Worm (Caenorhabditis elegans) whole organism, young adult: ENCODE measurements around the gene srt-43.

ENCODE experiments used
- B0035.1 ChIP-seq: sonication (generic microtip); optimal IDR thresholded peaks from 2 replicates; lab custom pipeline; 2016; ENCODE audit warnings: missing genetic modification characterization, mild to moderate bottlenecking, missing compliant biosample characterization, missing genotype, missing genetic modification reagents
- B0336.3 ChIP-seq: fragments of 200-800 bp; sonication (Bioruptor generic); IDR thresholded peaks from 2 replicates; pipeline ENCODE4 v1.3.6; 2022; ENCODE audit warnings: missing genetic modification characterization, missing compliant biosample characterization
- D2030.7 ChIP-seq: fragments of 200-800 bp; sonication (Bioruptor generic); IDR thresholded peaks from 2 replicates; pipeline ENCODE4 v1.3.6; 2022; ENCODE audit warnings: missing genetic modification reagents, missing genetic modification characterization, missing compliant biosample characterization
- F22D6.2 ChIP-seq: sonication (generic microtip); optimal IDR thresholded peaks from 2 replicates; lab custom pipeline; 2016; ENCODE audit warnings: mild to moderate bottlenecking, missing genetic modification characterization, missing compliant biosample characterization
- F23B12.7 ChIP-seq: sonication (generic microtip); optimal IDR thresholded peaks from 2 replicates; lab custom pipeline; 2017; ENCODE audit warnings: missing genetic modification characterization, mild to moderate bottlenecking, missing compliant biosample characterization, antibody characterized with exemption, moderate library complexity; ENCODE audit not compliant: insufficient read depth
- F33H1.4 ChIP-seq: fragments of 200-800 bp; sonication (Bioruptor generic); IDR thresholded peaks from 2 replicates; pipeline ENCODE4 v1.3.6; 2022; ENCODE audit warnings: missing genetic modification reagents, missing genetic modification characterization, missing compliant biosample characterization
- F39B2.1 ChIP-seq: fragments of 200-800 bp; sonication (Bioruptor generic); IDR thresholded peaks from 2 replicates; pipeline ENCODE4 v1.3.6; 2022; ENCODE audit warnings: missing genetic modification reagents, missing genetic modification characterization, missing compliant biosample characterization
- F55B11.4 ChIP-seq: sonication (generic microtip); optimal IDR thresholded peaks from 2 replicates; lab custom pipeline; 2016; ENCODE audit warnings: missing compliant biosample characterization, missing genetic modification characterization, borderline replicate concordance; ENCODE audit not compliant: insufficient read depth
- F57C9.4 ChIP-seq: sonication (generic microtip); optimal IDR thresholded peaks from 2 replicates; lab custom pipeline; 2017; ENCODE audit warnings: mild to moderate bottlenecking, missing genetic modification characterization, missing compliant biosample characterization
- K12H6.12 ChIP-seq: fragments of 200-800 bp; sonication (Bioruptor generic); optimal IDR thresholded peaks from 2 replicates; lab custom pipeline; 2018; ENCODE audit warnings: mild to moderate bottlenecking, missing genetic modification characterization, missing compliant biosample characterization
- Y53F4B.3 ChIP-seq: fragments of 200-800 bp; sonication (Bioruptor generic); IDR thresholded peaks from 2 replicates; pipeline ENCODE4 v1.3.6; 2022; ENCODE audit warnings: missing genetic modification reagents, missing genetic modification characterization, missing compliant biosample characterization
- ama-1 ChIP-seq, 3 experiments: fragments of 150-350 bp in 1 of 3; sonication (generic microtip) in 2 of 3; optimal IDR thresholded peaks; 2 replicates each; lab custom pipeline; 2014 to 2018; ENCODE audit warnings: missing biosample characterization in 2 of 3, missing genetic modification characterization in 2 of 3, missing genetic modification reagents in 2 of 3
- attf-3 ChIP-seq: fragments of 200-800 bp; sonication (Bioruptor generic); conservative IDR thresholded peaks from 2 replicates; pipeline ENCODE4 v1.3.6; 2022; ENCODE audit warnings: missing genetic modification reagents, missing genetic modification characterization, missing compliant biosample characterization
- bed-1 ChIP-seq: fragments of 200-800 bp; sonication (Bioruptor generic); IDR thresholded peaks from 2 replicates; pipeline ENCODE4 v1.3.6; 2022; ENCODE audit warnings: missing genetic modification reagents, missing genetic modification characterization, missing compliant biosample characterization
- ceh-79 ChIP-seq: sonication (generic microtip); optimal IDR thresholded peaks from 2 replicates; lab custom pipeline; 2017; ENCODE audit warnings: mild to moderate bottlenecking, missing genetic modification characterization, missing compliant biosample characterization
- ceh-91 ChIP-seq: fragments of 200-800 bp; sonication (Bioruptor generic); IDR thresholded peaks from 2 replicates; pipeline ENCODE4 v1.3.6; 2022; ENCODE audit warnings: missing genetic modification reagents, missing genetic modification characterization, missing compliant biosample characterization
- dox-1 ChIP-seq: fragments of 200-800 bp; sonication (Bioruptor generic); IDR thresholded peaks from 2 replicates; pipeline ENCODE4 v1.3.6; 2022; ENCODE audit warnings: missing genetic modification reagents, missing genetic modification characterization, missing compliant biosample characterization
- dpff-1 ChIP-seq: sonication (generic microtip); optimal IDR thresholded peaks from 2 replicates; lab custom pipeline; 2017; ENCODE audit warnings: mild to moderate bottlenecking, missing genetic modification characterization, missing compliant biosample characterization
- dpl-1 ChIP-seq: fragments of 150-350 bp; optimal IDR thresholded peaks from 2 replicates; lab custom pipeline; 2014; ENCODE audit warnings: missing biosample characterization, missing genetic modification reagents, missing genetic modification characterization
- efl-1 ChIP-seq: fragments of 150-350 bp; optimal IDR thresholded peaks from 2 replicates; lab custom pipeline; 2014; ENCODE audit warnings: missing biosample characterization, missing genetic modification reagents, missing genetic modification characterization
- egl-18 ChIP-seq: fragments of 200-800 bp; sonication (Bioruptor generic); IDR thresholded peaks from 2 replicates; pipeline ENCODE4 v1.3.6; 2022; ENCODE audit warnings: missing genetic modification reagents, missing genetic modification characterization, missing compliant biosample characterization
- gei-17 ChIP-seq: fragments of 200-800 bp; sonication (Bioruptor generic); optimal IDR thresholded peaks from 2 replicates; lab custom pipeline; 2018; ENCODE audit warnings: mild to moderate bottlenecking, missing genetic modification characterization, missing compliant biosample characterization
- him-1 ChIP-seq: sonication (generic microtip); optimal IDR thresholded peaks from 2 replicates; lab custom pipeline; 2016; ENCODE audit warnings: missing genotype, missing genetic modification reagents, missing genetic modification characterization, missing compliant biosample characterization
- hlh-12 ChIP-seq: sonication (generic microtip); optimal IDR thresholded peaks from 2 replicates; lab custom pipeline; 2016; ENCODE audit warnings: missing genetic modification characterization, missing compliant biosample characterization
- lin-54 ChIP-seq: fragments of 200-800 bp; sonication (Bioruptor generic); optimal IDR thresholded peaks from 2 replicates; lab custom pipeline; 2018; ENCODE audit warnings: mild to moderate bottlenecking, missing genetic modification characterization, missing compliant biosample characterization
- lsl-1 ChIP-seq: fragments of 200-800 bp; sonication (Bioruptor generic); optimal IDR thresholded peaks from 2 replicates; lab custom pipeline; 2018; ENCODE audit warnings: mild to moderate bottlenecking, missing genetic modification characterization, moderate library complexity, missing compliant biosample characterization
- madf-3 ChIP-seq: fragments of 200-800 bp; sonication (Bioruptor generic); IDR thresholded peaks from 2 replicates; pipeline ENCODE4 v1.3.6; 2022; ENCODE audit warnings: missing genetic modification reagents, missing genetic modification characterization, missing compliant biosample characterization
- madf-8 ChIP-seq: fragments of 200-800 bp; sonication (Bioruptor generic); conservative IDR thresholded peaks from 2 replicates; pipeline ENCODE4 v1.3.6; 2022; ENCODE audit warnings: missing genetic modification reagents, missing genetic modification characterization, missing compliant biosample characterization
- mes-4 ChIP-seq: sonication (generic microtip); optimal IDR thresholded peaks from 2 replicates; lab custom pipeline; 2016; ENCODE audit warnings: missing genotype, missing genetic modification characterization, missing compliant biosample characterization
- mxl-1 ChIP-seq: sonication (generic microtip); optimal IDR thresholded peaks from 2 replicates; lab custom pipeline; 2016; ENCODE audit warnings: missing genetic modification characterization, missing compliant biosample characterization
- nfya-1 ChIP-seq: sonication (generic microtip); optimal IDR thresholded peaks from 2 replicates; lab custom pipeline; 2017; ENCODE audit warnings: antibody characterized with exemption, missing compliant biosample characterization, missing genetic modification characterization, borderline replicate concordance; ENCODE audit not compliant: insufficient read depth
- pbrm-1 ChIP-seq: fragments of 200-800 bp; sonication (Bioruptor generic); IDR thresholded peaks from 2 replicates; pipeline ENCODE4 v1.3.6; 2022; ENCODE audit warnings: missing genetic modification reagents, missing genetic modification characterization, missing compliant biosample characterization
- pha-4 ChIP-seq: fragments of 150-350 bp; sonication (generic microtip); optimal IDR thresholded peaks from 2 replicates; lab custom pipeline; 2014; ENCODE audit warnings: missing biosample characterization, missing genetic modification reagents, missing genetic modification characterization
- repo-1 ChIP-seq: sonication (generic microtip); optimal IDR thresholded peaks from 2 replicates; lab custom pipeline; 2017; ENCODE audit warnings: mild to moderate bottlenecking, missing genetic modification characterization, missing compliant biosample characterization
- sea-2 ChIP-seq: fragments of 200-800 bp; sonication (Bioruptor generic); IDR thresholded peaks from 2 replicates; pipeline ENCODE4 v1.3.6; 2022; ENCODE audit warnings: missing genetic modification characterization, missing compliant biosample characterization
- snpc-1.1 ChIP-seq: sonication (generic microtip); optimal IDR thresholded peaks from 2 replicates; lab custom pipeline; 2017; ENCODE audit warnings: missing genetic modification characterization, mild to moderate bottlenecking, missing compliant biosample characterization, antibody characterized with exemption, moderate library complexity, missing genotype, missing genetic modification reagents; ENCODE audit not compliant: insufficient read depth
- snpc-3.4 ChIP-seq: sonication (generic microtip); optimal IDR thresholded peaks from 2 replicates; lab custom pipeline; 2017; ENCODE audit warnings: missing genetic modification characterization, mild to moderate bottlenecking, missing compliant biosample characterization, antibody characterized with exemption, moderate library complexity, missing genotype, missing genetic modification reagents
- snpc-4 ChIP-seq, 5 experiments: fragments of 150-350 bp in 1 of 5; sonication (generic microtip) in 4 of 5; optimal IDR thresholded peaks; 2 replicates each; lab custom pipeline; 2014 to 2018; ENCODE audit warnings: missing genetic modification characterization in 5 of 5, missing biosample characterization in 3 of 5, antibody characterized with exemption in 2 of 5, mild to moderate bottlenecking in 2 of 5, missing compliant biosample characterization in 2 of 5, missing genotype in 2 of 5, moderate library complexity in 2 of 5, missing genetic modification reagents in 1 of 5
- tbp1 ChIP-seq: fragments of 200-800 bp; sonication (Bioruptor generic); optimal IDR thresholded peaks from 2 replicates; lab custom pipeline; 2018; ENCODE audit warnings: mild to moderate bottlenecking, missing genetic modification characterization, missing compliant biosample characterization
- tlf-1 ChIP-seq: fragments of 200-800 bp; sonication (Bioruptor generic); optimal IDR thresholded peaks from 2 replicates; lab custom pipeline; 2018; ENCODE audit warnings: mild to moderate bottlenecking, missing genetic modification characterization, missing compliant biosample characterization
- ztf-18 ChIP-seq: sonication (generic microtip); optimal IDR thresholded peaks from 2 replicates; lab custom pipeline; 2016; ENCODE audit warnings: missing genotype, mild to moderate bottlenecking, missing genetic modification characterization, missing compliant biosample characterization
- ztf-22 ChIP-seq: fragments of 200-800 bp; sonication (Bioruptor generic); optimal IDR thresholded peaks from 2 replicates; lab custom pipeline; 2018; ENCODE audit warnings: mild to moderate bottlenecking, missing genetic modification characterization, moderate library complexity, missing compliant biosample characterization
- ztf-3 ChIP-seq: fragments of 200-800 bp; sonication (Bioruptor generic); optimal IDR thresholded peaks from 2 replicates; lab custom pipeline; 2018; ENCODE audit warnings: mild to moderate bottlenecking, missing genetic modification characterization, missing compliant biosample characterization
- ztf-6 ChIP-seq: fragments of 200-800 bp; sonication (Bioruptor generic); IDR thresholded peaks from 2 replicates; pipeline ENCODE4 v1.3.6; 2022; ENCODE audit warnings: missing genetic modification reagents, missing genetic modification characterization, missing compliant biosample characterization

Gene srt-43

ce11 chrV:12763291-12763995, 5.6 kb upstream of the srt-43 start, which contains the start of the genes abcf-1 and scc-3 (continued):
- no peak for TF ChIP-seq snpc-4 (GFP tag; optimal IDR thresholded peaks at IDR 0.05; lab: Kevin White, UChicago)
- TF ChIP-seq snpc-4 (tag; optimal IDR thresholded peaks at IDR 0.05; lab: Kevin White, UChicago), result peak in 1 of 4 experiments; percentile 43
- no peak for TF ChIP-seq F39B2.1 (GFP tag; lab: Robert Waterston, UW)
- TF ChIP-seq ceh-91 (GFP tag; lab: Robert Waterston, UW), result peak; percentile 61
- no peak for TF ChIP-seq repo-1
- TF ChIP-seq pbrm-1 (GFP tag; lab: Robert Waterston, UW), result no peak
- no peak for TF ChIP-seq hlh-12 (tag; lab: Kevin White, UChicago)
- TF ChIP-seq lin-54 (GFP tag; lab: Kevin White, UChicago), result peak; percentile 35
- no peak for TF ChIP-seq ztf-3 (GFP tag; lab: Kevin White, UChicago)
- no peak for TF ChIP-seq nfya-1 (tag; lab: Kevin White, UChicago)
- TF ChIP-seq sea-2 (GFP tag; lab: Robert Waterston, UW), result no peak
- TF ChIP-seq egl-18 (GFP tag; lab: Robert Waterston, UW), result no peak
- TF ChIP-seq madf-8, result peak; percentile 60
- no peak for TF ChIP-seq tlf-1 (GFP tag; lab: Kevin White, UChicago)
- TF ChIP-seq snpc-3.4 (tag; lab: Kevin White, UChicago), result peak; percentile 42
- TF ChIP-seq lsl-1 (GFP tag; lab: Kevin White, UChicago), result peak; percentile 77
- peak; percentile 15 for TF ChIP-seq tbp1 (GFP tag; lab: Kevin White, UChicago)
- 0 out of 2 replicates have a peak, but pooled peaks have one; percentile 35 for TF ChIP-seq D2030.7 (GFP tag; lab: Robert Waterston, UW)
- 0 out of 2 replicates have a peak, but pooled peaks have one; percentile 14 for TF ChIP-seq dox-1 (GFP tag; lab: Robert Waterston, UW)
- TF ChIP-seq K12H6.12 (tag; lab: Kevin White, UChicago), result no peak
- TF ChIP-seq F23B12.7 (tag; lab: Kevin White, UChicago), result peak; percentile 25
- peak; percentile 48 for TF ChIP-seq F33H1.4 (GFP tag; lab: Robert Waterston, UW)
- TF ChIP-seq attf-3, result peak; percentile 64
- no peak for TF ChIP-seq F55B11.4
- no peak for TF ChIP-seq mes-4
- peak; percentile 39 for TF ChIP-seq snpc-1.1 (tag; lab: Kevin White, UChicago)
- peak; percentile 51 for TF ChIP-seq dpl-1 (GFP tag; lab: Kevin White, UChicago)
- TF ChIP-seq dpff-1 (tag; lab: Kevin White, UChicago), result no peak
- TF ChIP-seq efl-1 (GFP tag; lab: Kevin White, UChicago), result peak; percentile 91
- TF ChIP-seq ama-1 (optimal IDR thresholded peaks at IDR 0.05; lab: Kevin White, UChicago), result no peak
- TF ChIP-seq ama-1 (GFP tag; optimal IDR thresholded peaks at IDR 0.05; lab: Kevin White, UChicago), result no peak
- no peak for TF ChIP-seq B0035.1 (tag; lab: Kevin White, UChicago)
- TF ChIP-seq, all 124 proteins: peak for 19

ce11 chrV:12773222-12773621, 4.2 kb downstream of the srt-43 start, which contains the start of gene ZC455.1:
TSS of gene ZC455.1 (plus strand) at chrV:12773522.
- no peak for TF ChIP-seq ztf-22 (GFP tag; lab: Kevin White, UChicago)

ce11 chrV:12773852-12774251, 4.8 kb downstream of the srt-43 start:
- TF ChIP-seq F57C9.4 (no peak), ceh-79 (tag; lab: Kevin White, UChicago) (no peak), pha-4 (tag; lab: Kevin White, UChicago) (no peak), madf-3 (GFP tag; lab: Robert Waterston, UW) (no peak), bed-1 (GFP tag; lab: Robert Waterston, UW) (no peak), gei-17 (GFP tag; lab: Kevin White, UChicago) (no peak), F22D6.2 (no peak), Y53F4B.3 (GFP tag; lab: Robert Waterston, UW) (no peak), him-1 (tag; lab: Kevin White, UChicago) (no peak), B0336.3 (GFP tag; lab: Robert Waterston, UW) (no peak), dpl-1 (GFP tag; lab: Kevin White, UChicago) (no peak), ztf-6 (GFP tag; lab: Robert Waterston, UW) (no peak), ztf-18 (tag; lab: Kevin White, UChicago) (no peak), mxl-1 (tag; lab: Kevin White, UChicago) (no peak)
- TF ChIP-seq, all 124 proteins: peak for 0
